Worm (Caenorhabditis elegans) whole organism, mixed stage, embryonic: ENCODE measurements around the gene W03F9.4.

Experiments
- M03D4.4 ChIP-seq: sonication (generic microtip); optimal IDR thresholded peaks from 2 replicates; lab custom pipeline; 2017; ENCODE audit warnings: mild to moderate bottlenecking, missing genetic modification characterization, missing compliant biosample characterization
- bed-3 ChIP-seq: fragments of 200-800 bp; sonication (Bioruptor generic); optimal IDR thresholded peaks from 3 replicates; lab custom pipeline; 2018; ENCODE audit warnings: mild to moderate bottlenecking, missing genetic modification characterization, moderate library complexity, missing compliant biosample characterization
- blmp-1 ChIP-seq: fragments of 150-350 bp; optimal IDR thresholded peaks from 2 replicates; lab custom pipeline; 2014; ENCODE audit warnings: missing biosample characterization, missing genetic modification characterization
- ceh-39 ChIP-seq: fragments of 150-350 bp; optimal IDR thresholded peaks from 2 replicates; lab custom pipeline; 2014; ENCODE audit warnings: missing biosample characterization, missing genetic modification characterization
- ceh-83 ChIP-seq: fragments of 200-800 bp; sonication (Bioruptor generic); optimal IDR thresholded peaks from 2 replicates; lab custom pipeline; 2018; ENCODE audit warnings: mild to moderate bottlenecking, missing genetic modification characterization, missing compliant biosample characterization
- ces-1 ChIP-seq: fragments of 150-350 bp; optimal IDR thresholded peaks from 2 replicates; lab custom pipeline; 2014; ENCODE audit warnings: missing biosample characterization, missing genetic modification reagents, missing genetic modification characterization
- cnd-1 ChIP-seq: fragments of 200-800 bp; sonication (Bioruptor generic); optimal IDR thresholded peaks from 2 replicates; lab custom pipeline; 2018; ENCODE audit warnings: mild to moderate bottlenecking, missing genetic modification characterization, missing compliant biosample characterization
- drap-1 ChIP-seq: fragments of 200-800 bp; sonication (Bioruptor generic); optimal IDR thresholded peaks from 3 replicates; lab custom pipeline; 2018; ENCODE audit warnings: mild to moderate bottlenecking, missing genetic modification characterization, missing compliant biosample characterization
- elt-1 ChIP-seq: sonication (generic microtip); optimal IDR thresholded peaks from 2 replicates; lab custom pipeline; 2017; ENCODE audit warnings: missing genetic modification characterization, mild to moderate bottlenecking, missing compliant biosample characterization, antibody characterized with exemption, moderate library complexity, borderline replicate concordance; ENCODE audit not compliant: insufficient read depth
- elt-3 ChIP-seq: fragments of 150-350 bp; optimal IDR thresholded peaks from 2 replicates; lab custom pipeline; 2014; ENCODE audit warnings: missing biosample characterization, missing genetic modification characterization
- ham-2 ChIP-seq: fragments of 200-800 bp; sonication (Bioruptor generic); optimal IDR thresholded peaks from 2 replicates; lab custom pipeline; 2018; ENCODE audit warnings: mild to moderate bottlenecking, missing genetic modification characterization, missing compliant biosample characterization
- hlh-1 ChIP-seq: fragments of 150-350 bp; optimal IDR thresholded peaks from 2 replicates; lab custom pipeline; 2014; ENCODE audit warnings: missing biosample characterization, missing genetic modification reagents, missing genetic modification characterization
- lin-13 ChIP-seq: fragments of 150-350 bp; optimal IDR thresholded peaks from 2 replicates; lab custom pipeline; 2014; ENCODE audit warnings: missing biosample characterization, missing genetic modification characterization
- lsy-2 ChIP-seq: fragments of 150-350 bp; optimal IDR thresholded peaks from 2 replicates; lab custom pipeline; 2014; ENCODE audit warnings: missing biosample characterization, missing genetic modification characterization
- mab-5 ChIP-seq: fragments of 150-350 bp; optimal IDR thresholded peaks from 2 replicates; lab custom pipeline; 2014; ENCODE audit warnings: missing biosample characterization, missing genetic modification characterization
- mep-1 ChIP-seq: fragments of 150-350 bp; optimal IDR thresholded peaks from 2 replicates; lab custom pipeline; 2017; ENCODE audit warnings: missing biosample characterization, missing genetic modification reagents, missing genetic modification characterization, inconsistent platforms
- mls-2 ChIP-seq: sonication (generic microtip); optimal IDR thresholded peaks from 2 replicates; lab custom pipeline; 2016; ENCODE audit warnings: mild to moderate bottlenecking, missing genetic modification characterization, moderate library complexity, missing compliant biosample characterization
- nhr-12 ChIP-seq: fragments of 150-350 bp; optimal IDR thresholded peaks from 2 replicates; lab custom pipeline; 2014; ENCODE audit warnings: missing biosample characterization, missing genetic modification characterization
- nhr-2 ChIP-seq: fragments of 150-350 bp; optimal IDR thresholded peaks from 2 replicates; lab custom pipeline; 2014; ENCODE audit warnings: missing biosample characterization, missing genetic modification characterization
- nhr-237 ChIP-seq: fragments of 150-350 bp; optimal IDR thresholded peaks from 2 replicates; lab custom pipeline; 2014; ENCODE audit warnings: missing biosample characterization, missing genetic modification characterization
- nhr-28 ChIP-seq: fragments of 150-350 bp; optimal IDR thresholded peaks from 2 replicates; lab custom pipeline; 2014; ENCODE audit warnings: missing biosample characterization, missing genetic modification characterization
- nhr-76 ChIP-seq: sonication (generic microtip); optimal IDR thresholded peaks from 2 replicates; lab custom pipeline; 2017; ENCODE audit warnings: missing biosample characterization, missing genetic modification characterization
- pha-4 ChIP-seq: fragments of 150-350 bp; optimal IDR thresholded peaks from 2 replicates; lab custom pipeline; 2018; ENCODE audit warnings: missing biosample characterization, missing genetic modification reagents, missing genetic modification characterization
- sem-2 ChIP-seq: fragments of 200-800 bp; sonication (Bioruptor generic); optimal IDR thresholded peaks from 2 replicates; lab custom pipeline; 2018; ENCODE audit warnings: mild to moderate bottlenecking, missing genetic modification characterization, missing compliant biosample characterization
- snpc-4 ChIP-seq: fragments of 150-350 bp; optimal IDR thresholded peaks from 2 replicates; lab custom pipeline; 2014; ENCODE audit warnings: missing biosample characterization, missing genetic modification characterization
- sptf-1 ChIP-seq: sonication (generic microtip); optimal IDR thresholded peaks from 2 replicates; lab custom pipeline; 2017; ENCODE audit warnings: mild to moderate bottlenecking, missing genetic modification characterization, moderate library complexity, missing compliant biosample characterization
- tbx-8 ChIP-seq: fragments of 200-800 bp; sonication (Bioruptor generic); optimal IDR thresholded peaks from 2 replicates; lab custom pipeline; 2018; ENCODE audit warnings: mild to moderate bottlenecking, missing genetic modification characterization, moderate library complexity, missing compliant biosample characterization
- unc-120 ChIP-seq: sonication (generic microtip); optimal IDR thresholded peaks from 2 replicates; lab custom pipeline; 2017; ENCODE audit warnings: missing genetic modification characterization, missing compliant biosample characterization; ENCODE audit not compliant: poor library complexity, severe bottlenecking
- unc-39 ChIP-seq: fragments of 150-350 bp; optimal IDR thresholded peaks from 2 replicates; lab custom pipeline; 2014; ENCODE audit warnings: missing biosample characterization, missing genetic modification characterization
- unc-62 ChIP-seq: fragments of 150-350 bp; optimal IDR thresholded peaks from 2 replicates; lab custom pipeline; 2014; ENCODE audit warnings: missing biosample characterization, missing genetic modification reagents, missing genetic modification characterization
- zip-8 ChIP-seq: fragments of 150-350 bp; optimal IDR thresholded peaks from 2 replicates; lab custom pipeline; 2014; ENCODE audit warnings: missing biosample characterization, missing genetic modification characterization
- ztf-11 ChIP-seq: fragments of 150-350 bp; optimal IDR thresholded peaks from 2 replicates; lab custom pipeline; 2014; ENCODE audit warnings: missing biosample characterization, missing genetic modification characterization

The W03F9.4 gene

DNA sequence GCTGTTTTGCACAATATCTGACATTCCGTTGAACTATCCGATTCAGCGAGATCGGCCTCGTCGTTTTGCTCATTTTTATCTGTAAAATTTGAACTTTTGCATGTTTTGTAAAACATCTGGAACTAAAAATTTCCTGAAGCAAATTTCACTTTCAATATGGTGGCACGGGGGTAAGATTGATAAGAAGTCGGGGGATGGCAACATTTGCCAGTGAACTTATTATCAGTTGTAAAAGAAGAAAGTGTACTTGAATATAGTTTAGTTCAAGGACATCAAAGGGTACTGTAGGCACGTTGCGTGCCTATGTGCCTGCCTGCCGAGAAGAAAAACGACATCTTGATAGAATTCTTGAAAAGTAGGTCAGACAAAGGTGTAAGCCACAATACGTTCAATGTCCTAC, at the start of gene W03F9.4:
TSS of gene W03F9.4 (minus strand) at position 79 of the 400 bp plus-strand sequence.
- TF ChIP-seq blmp-1 (tag; lab: Kevin White, UChicago) (no peak), lin-13 (no peak), ceh-83 (no peak), elt-3 (tag; lab: Kevin White, UChicago) (no peak), mep-1 (tag; lab: Kevin White, UChicago) (no peak), nhr-28 (tag; lab: Kevin White, UChicago) (no peak), snpc-4 (tag; lab: Kevin White, UChicago) (no peak), zip-8 (tag; lab: Kevin White, UChicago) (no peak), nhr-2 (no peak), pha-4 (tag; lab: Kevin White, UChicago) (no peak), lsy-2 (tag; lab: Kevin White, UChicago) (no peak), unc-120 (tag; lab: Kevin White, UChicago) (no peak), M03D4.4 (tag; lab: Kevin White, UChicago) (no peak), ztf-11 (tag; lab: Kevin White, UChicago) (no peak), mls-2 (no peak), nhr-237 (tag; lab: Kevin White, UChicago) (no peak), hlh-1 (tag; lab: Kevin White, UChicago) (no peak), sem-2 (GFP tag; lab: Kevin White, UChicago) (no peak), ces-1 (GFP tag; lab: Kevin White, UChicago) (no peak), cnd-1 (tag; lab: Kevin White, UChicago) (no peak)

DNA sequence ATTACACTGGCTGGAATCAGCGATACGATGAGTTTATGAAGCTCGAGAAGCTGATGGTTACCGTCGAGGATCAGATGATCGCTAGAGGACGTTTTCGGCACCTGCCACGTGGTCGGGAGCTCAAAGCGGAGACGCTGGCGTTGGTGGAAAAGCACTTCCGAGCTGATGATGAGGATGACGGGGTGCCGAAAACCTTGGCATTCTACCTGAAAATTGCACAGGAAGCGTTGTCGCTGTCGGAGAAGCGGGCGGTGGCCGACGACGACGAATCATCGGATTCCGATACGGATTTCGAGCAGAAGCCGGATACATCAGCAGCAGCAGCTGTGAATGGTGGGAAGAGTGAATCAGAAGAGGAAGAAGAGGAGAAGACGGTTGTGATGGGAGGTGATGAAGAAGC, 43.6 kb upstream of the W03F9.4 start:
- TF ChIP-seq pha-4 (tag; lab: Kevin White, UChicago) (no peak), mep-1 (tag; lab: Kevin White, UChicago) (no peak), sptf-1 (tag; lab: Kevin White, UChicago) (no peak), bed-3 (GFP tag; lab: Kevin White, UChicago) (no peak), ceh-83 (no peak), ces-1 (GFP tag; lab: Kevin White, UChicago) (no peak), hlh-1 (tag; lab: Kevin White, UChicago) (no peak), unc-39 (tag; lab: Kevin White, UChicago) (no peak), ztf-11 (tag; lab: Kevin White, UChicago) (no peak), drap-1 (GFP tag; lab: Kevin White, UChicago) (no peak), lsy-2 (tag; lab: Kevin White, UChicago) (no peak), nhr-76 (tag; lab: Kevin White, UChicago) (no peak), lin-13 (no peak), tbx-8 (no peak), mab-5 (no peak)

DNA sequence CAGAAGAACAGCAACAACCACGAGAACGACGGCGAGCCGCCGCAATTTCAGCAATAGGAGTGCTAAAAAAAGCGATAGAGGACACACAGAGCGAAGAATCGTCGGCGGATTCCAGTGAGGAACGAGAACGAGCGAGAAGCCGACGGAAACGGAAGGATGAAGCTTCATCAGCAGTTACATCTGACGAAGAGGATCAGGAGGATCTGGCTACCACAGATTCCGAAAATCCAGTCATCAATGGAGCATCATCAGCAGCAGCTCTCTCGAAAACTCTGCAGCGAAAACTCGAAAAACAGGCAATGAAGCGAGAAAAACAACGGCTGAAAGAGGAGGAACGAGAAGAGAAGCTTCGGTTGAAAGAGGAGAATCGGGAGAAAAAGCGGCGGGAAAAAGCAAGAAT, 38.2 kb upstream of the W03F9.4 start:
- TF ChIP-seq cnd-1 (tag; lab: Kevin White, UChicago), result no peak
- no peak for TF ChIP-seq nhr-76 (tag; lab: Kevin White, UChicago)
- no peak for TF ChIP-seq bed-3 (GFP tag; lab: Kevin White, UChicago)
- peak; percentile 38 for TF ChIP-seq ceh-83

DNA sequence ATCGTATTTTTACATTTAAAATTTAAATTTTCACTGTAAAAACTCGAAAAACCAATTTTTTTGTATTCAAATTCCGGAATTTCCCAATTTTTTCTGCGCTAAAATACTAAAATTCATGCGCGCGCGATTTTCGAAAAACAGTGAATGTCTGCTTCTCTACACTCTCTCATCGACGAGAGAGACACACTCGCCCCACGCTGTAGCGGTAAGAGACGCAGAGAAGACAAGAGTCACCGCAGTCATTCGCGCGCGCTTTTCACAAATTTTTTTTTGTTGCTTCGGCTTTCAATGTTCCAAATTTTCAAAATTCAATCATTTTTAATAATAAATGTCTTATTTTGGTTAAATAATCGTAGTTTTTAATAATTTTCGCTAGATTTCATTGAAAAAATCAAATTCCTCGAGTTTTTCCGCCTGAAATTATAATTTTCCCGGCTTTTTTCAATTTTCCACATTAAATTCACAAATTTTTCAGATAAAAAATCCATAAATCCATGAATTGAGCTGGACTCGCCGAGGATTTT, 34.6 kb upstream of the W03F9.4 start, which contains the start of gene arid-1:
TSS of gene arid-1 (plus strand) at position 474 of the 524 bp plus-strand sequence.
- TF ChIP-seq ces-1 (GFP tag; lab: Kevin White, UChicago) (peak; percentile 7), nhr-28 (tag; lab: Kevin White, UChicago) (no peak), mep-1 (tag; lab: Kevin White, UChicago) (peak; percentile 50), nhr-237 (tag; lab: Kevin White, UChicago) (no peak), snpc-4 (tag; lab: Kevin White, UChicago) (no peak), zip-8 (tag; lab: Kevin White, UChicago) (no peak), blmp-1 (tag; lab: Kevin White, UChicago) (no peak), ham-2 (peak; percentile 2), elt-1 (no peak), mls-2 (no peak), sem-2 (GFP tag; lab: Kevin White, UChicago) (no peak), unc-39 (tag; lab: Kevin White, UChicago) (no peak), nhr-76 (tag; lab: Kevin White, UChicago) (no peak), sptf-1 (tag; lab: Kevin White, UChicago) (no peak), pha-4 (tag; lab: Kevin White, UChicago) (peak; percentile 43), drap-1 (GFP tag; lab: Kevin White, UChicago) (no peak), nhr-12 (tag; lab: Kevin White, UChicago) (no peak)

DNA sequence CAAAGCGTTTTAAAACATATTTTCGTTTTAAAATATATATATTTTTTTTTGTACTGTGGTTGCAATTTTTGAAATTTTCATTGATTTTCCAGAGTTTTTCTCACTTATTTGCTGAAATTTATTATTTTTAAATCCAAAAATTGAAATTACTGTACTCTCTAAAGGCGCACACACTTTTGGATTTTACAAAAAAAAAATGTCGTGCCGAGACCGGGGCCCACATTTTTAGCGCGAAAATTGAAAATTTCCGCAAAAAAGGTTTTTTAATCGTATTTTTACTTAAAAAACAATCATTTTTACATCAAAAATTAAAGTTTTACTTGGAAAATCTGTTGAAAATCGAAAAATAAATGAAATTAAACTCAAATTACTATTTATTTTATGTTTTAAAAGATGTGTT, 33.9 kb upstream of the W03F9.4 start:
- no peak for TF ChIP-seq nhr-12 (tag; lab: Kevin White, UChicago)
- TF ChIP-seq ceh-39 (tag; lab: Kevin White, UChicago), result no peak
- no peak for TF ChIP-seq pha-4 (tag; lab: Kevin White, UChicago)
- no peak for TF ChIP-seq ztf-11 (tag; lab: Kevin White, UChicago)
- no peak for TF ChIP-seq snpc-4 (tag; lab: Kevin White, UChicago)
- TF ChIP-seq sptf-1 (tag; lab: Kevin White, UChicago), result no peak
- TF ChIP-seq nhr-28 (tag; lab: Kevin White, UChicago), result no peak
- TF ChIP-seq elt-1, result no peak
- TF ChIP-seq mls-2, result no peak
- no peak for TF ChIP-seq nhr-2
- no peak for TF ChIP-seq unc-62
- no peak for TF ChIP-seq lin-13
- TF ChIP-seq drap-1 (GFP tag; lab: Kevin White, UChicago), result no peak
- TF ChIP-seq nhr-237 (tag; lab: Kevin White, UChicago), result no peak
- TF ChIP-seq elt-3 (tag; lab: Kevin White, UChicago), result no peak
- TF ChIP-seq, all 35 proteins: peak for 0
